Fruit fly (Drosophila melanogaster): ENCODE measurements around the gene Fuca.

Fuca gene

dm6 chr3L:11508337-11508736 lies 14.2 kb downstream of the Fuca start, which contains the start of gene CG33500:
CG33500 (plus strand) TSS chr3L:11508637.
- no peak for TF ChIP-seq CG8290 (GFP tag; optimal IDR thresholded peaks at IDR 0.05)
- peak in 1 of 2 experiments; percentile 8 for TF ChIP-seq CG8290 (tag; optimal IDR thresholded peaks at IDR 0.05)
- TF ChIP-seq Atf6 (GFP tag; IDR thresholded peaks at IDR 0.05), result no peak
- TF ChIP-seq Med (GFP tag), result peak; percentile 42
- no peak for TF ChIP-seq Stat92E (GFP tag; optimal IDR thresholded peaks at IDR 0.05)
- no peak for TF ChIP-seq CG2202 (tag; optimal IDR thresholded peaks at IDR 0.05)
- peak; percentile 29 for TF ChIP-seq Hmr (GFP tag; optimal IDR thresholded peaks at IDR 0.05)
- TF ChIP-seq CG31224 (GFP tag; IDR thresholded peaks at IDR 0.05), result no peak
- no peak for TF ChIP-seq repo (GFP tag; optimal IDR thresholded peaks at IDR 0.05)
- no peak for TF ChIP-seq CG2712 (tag; optimal IDR thresholded peaks at IDR 0.05)
- TF ChIP-seq CG10959 (GFP tag; IDR thresholded peaks at IDR 0.05), result no peak
- no peak for TF ChIP-seq CG3163 (GFP tag; optimal IDR thresholded peaks at IDR 0.05)
- no peak for TF ChIP-seq dati (GFP tag; IDR thresholded peaks at IDR 0.05)

dm6 chr3L:11493090-11493807 lies 29.3 kb downstream of the Fuca start:
- TF ChIP-seq lab (GFP tag; optimal IDR thresholded peaks at IDR 0.05), result peak; percentile 45
- TF ChIP-seq usp (GFP tag; optimal IDR thresholded peaks at IDR 0.05), result no peak
- TF ChIP-seq Eip74EF (GFP tag; optimal IDR thresholded peaks at IDR 0.05), result no peak
- TF ChIP-seq CG6689 (GFP tag; IDR thresholded peaks at IDR 0.05), result no peak
- no peak for TF ChIP-seq Hr51 (GFP tag; optimal IDR thresholded peaks at IDR 0.05)
- TF ChIP-seq phol (tag; optimal IDR thresholded peaks at IDR 0.05), result no peak
- TF ChIP-seq crp (GFP tag; optimal IDR thresholded peaks at IDR 0.05), result peak; percentile 30 to 90
- no peak for TF ChIP-seq yki (optimal IDR thresholded peaks at IDR 0.05)
- TF ChIP-seq CG12744 (GFP tag; optimal IDR thresholded peaks at IDR 0.05), result no peak
- no peak for TF ChIP-seq al (GFP tag; IDR thresholded peaks at IDR 0.05)
- peak; percentile 41 for TF ChIP-seq nau (GFP tag; optimal IDR thresholded peaks at IDR 0.05)
- TF ChIP-seq MBD-R2 (GFP tag; IDR thresholded peaks at IDR 0.05), result no peak
- TF ChIP-seq CG18262 (tag; optimal IDR thresholded peaks at IDR 0.05), result no peak
- peak; percentile 16 for TF ChIP-seq CG9727 (GFP tag; optimal IDR thresholded peaks at IDR 0.05)
- TF ChIP-seq CG3281 (GFP tag; optimal IDR thresholded peaks at IDR 0.05), result no peak
- no peak for TF ChIP-seq emc (GFP tag; optimal IDR thresholded peaks at IDR 0.05)
- peak; percentile 86 for TF ChIP-seq HLHmδ (GFP tag; optimal IDR thresholded peaks at IDR 0.05)
- no peak for TF ChIP-seq Chrac-16 (GFP tag; optimal IDR thresholded peaks at IDR 0.05)
- TF ChIP-seq CG3163 (GFP tag; optimal IDR thresholded peaks at IDR 0.05), result peak; percentile 22
- no peak for TF ChIP-seq stc (GFP tag; IDR thresholded peaks at IDR 0.05)
- no peak for TF ChIP-seq pnt (GFP tag; optimal IDR thresholded peaks at IDR 0.05)
- TF ChIP-seq CG32772 (GFP tag; IDR thresholded peaks at IDR 0.05), result no peak
- TF ChIP-seq onecut (GFP tag; IDR thresholded peaks at IDR 0.05), result peak; percentile 51
- TF ChIP-seq Ravus (GFP tag; IDR thresholded peaks at IDR 0.05), result no peak
- TF ChIP-seq wek (GFP tag; optimal IDR thresholded peaks at IDR 0.05), result peak; percentile 67
- TF ChIP-seq Fer2 (tag; optimal IDR thresholded peaks at IDR 0.05), result no peak
- TF ChIP-seq CG15269 (tag; optimal IDR thresholded peaks at IDR 0.05), result peak; percentile 24
- no peak for TF ChIP-seq croc (GFP tag; conservative IDR thresholded peaks at IDR 0.05)
- TF ChIP-seq nerfin-2 (GFP tag; IDR thresholded peaks at IDR 0.05; ENCODE audit: partially characterized antibody), result no peak
- peak; percentile 51 for TF ChIP-seq HHEX (GFP tag; optimal IDR thresholded peaks at IDR 0.05)
- peak; percentile 96 for TF ChIP-seq crol (GFP tag; IDR thresholded peaks at IDR 0.05)
- TF ChIP-seq tna (GFP tag; IDR thresholded peaks at IDR 0.05; ENCODE audit: partially characterized antibody), result peak; percentile 25; the same call in 1 of the 2 replicates
- TF ChIP-seq Spps (tag; optimal IDR thresholded peaks at IDR 0.05), result no peak
- TF ChIP-seq B-H2 (GFP tag; optimal IDR thresholded peaks at IDR 0.05), result peak; percentile 24
- no peak for TF ChIP-seq sob (GFP tag; IDR thresholded peaks at IDR 0.05)
- TF ChIP-seq CG12219 (GFP tag; optimal IDR thresholded peaks at IDR 0.05), result no peak
- TF ChIP-seq az2 (GFP tag; optimal IDR thresholded peaks at IDR 0.05), result no peak
